Fruit fly (Drosophila melanogaster): Measurements from ENCODE around the gene CG5160.

The CG5160 gene

DNA sequence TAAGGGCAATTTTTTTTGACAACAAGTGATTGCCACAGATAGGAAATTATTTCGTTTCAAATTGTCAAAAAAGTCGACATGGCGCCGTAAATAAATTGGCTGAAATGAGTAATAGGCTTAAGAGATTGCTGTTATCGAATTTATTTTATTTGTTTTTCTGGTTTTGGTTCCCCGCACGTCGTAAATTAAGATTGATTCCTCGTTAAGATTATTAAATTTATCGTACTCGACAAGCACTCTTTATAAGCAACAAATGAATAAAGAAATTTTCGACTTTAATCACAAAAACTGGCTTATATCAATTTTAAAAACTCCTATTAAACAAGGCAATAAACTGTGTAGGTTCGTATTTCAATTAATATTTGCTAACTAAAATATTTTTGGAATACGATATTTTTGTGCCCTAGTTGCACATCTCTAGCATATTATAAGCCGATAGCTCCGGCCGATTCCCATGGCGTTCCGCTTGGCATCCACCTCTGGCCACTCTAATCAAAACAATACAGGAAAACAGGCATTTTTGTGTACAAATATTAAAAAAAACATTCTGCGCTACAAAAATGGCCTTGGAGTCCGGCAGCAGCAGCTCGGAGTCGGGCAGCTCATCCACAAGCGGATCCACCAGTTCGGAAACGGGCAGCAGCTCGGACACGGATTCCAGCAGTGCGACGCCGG, 13.5 kb upstream of the CG5160 start, which contains the start of gene chm:
Gene chm, plus strand, starts transcription at position 471 of the 675 bp plus-strand sequence.
- TF ChIP-seq CG17801 (GFP tag; optimal IDR thresholded peaks at IDR 0.05; ENCODE audit: partially characterized antibody): no peak

dm6 chr2L:7410609-7411008, 12.1 kb upstream of the CG5160 start, which contains the start of gene CG15818:
CG15818 (plus strand) TSS chr2L:7410909.
- no peak for TF ChIP-seq CG17801 (GFP tag; optimal IDR thresholded peaks at IDR 0.05; ENCODE audit: partially characterized antibody)

DNA sequence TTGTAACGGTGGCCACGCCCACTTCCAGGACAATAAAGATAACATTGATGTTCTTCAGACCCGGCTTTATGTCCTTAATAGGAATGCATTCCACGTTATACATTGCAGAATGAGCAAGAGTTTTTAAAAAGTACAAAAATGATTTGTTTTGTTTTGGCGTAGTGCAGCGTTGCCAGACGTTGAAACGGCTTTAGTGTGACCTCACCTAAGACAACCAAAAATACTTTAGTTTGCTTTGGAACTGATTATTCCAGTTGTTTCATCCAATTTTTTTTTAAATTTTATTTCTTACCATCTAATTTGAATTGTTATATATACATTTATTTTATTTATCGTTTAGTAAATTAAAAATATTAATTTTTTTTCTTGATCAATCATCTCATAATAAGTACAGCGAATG, 11.1 kb upstream of the CG5160 start, which contains the start of gene CG5181:
Gene CG5181, minus strand, starts transcription at position 208 of the 400 bp plus-strand sequence.
- no peak for TF ChIP-seq CG17801 (GFP tag; optimal IDR thresholded peaks at IDR 0.05; ENCODE audit: partially characterized antibody)

dm6 chr2L:7409007-7409406, 10.5 kb upstream of the CG5160 start:
- TF ChIP-seq CG17801 (GFP tag; optimal IDR thresholded peaks at IDR 0.05; ENCODE audit: partially characterized antibody): no peak

- TF ChIP-seq CG17801 (GFP tag; optimal IDR thresholded peaks at IDR 0.05; ENCODE audit: partially characterized antibody): no peak
Observed at dm6 chr2L:7407638-7408037, 9.1 kb upstream of the CG5160 start.

DNA sequence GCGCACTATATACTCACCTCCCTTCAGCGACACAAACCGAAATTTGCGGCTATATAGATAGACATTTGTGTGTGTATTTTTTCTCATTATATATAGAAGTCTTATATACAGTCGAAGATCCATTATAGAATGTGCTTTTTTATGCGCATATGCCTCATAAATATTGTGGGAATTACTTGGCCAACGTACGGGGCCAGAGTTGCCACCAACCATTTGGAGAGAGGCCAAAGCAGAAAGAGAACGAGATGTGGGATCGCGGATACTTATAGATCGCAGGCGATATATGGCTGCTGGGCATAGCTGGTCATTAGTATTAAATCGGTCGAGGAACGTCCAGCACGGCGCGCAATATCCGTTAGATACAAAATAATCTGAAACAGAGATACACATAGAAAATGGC, 6.4 kb upstream of the CG5160 start, which contains the start of gene CG5177:
Gene CG5177, plus strand, starts transcription at position 305 of the 400 bp plus-strand sequence.
- TF ChIP-seq CG17801 (GFP tag; optimal IDR thresholded peaks at IDR 0.05; ENCODE audit: partially characterized antibody): no peak

dm6 chr2L:7401627-7402026, 3.1 kb upstream of the CG5160 start:
- no peak for TF ChIP-seq CG17801 (GFP tag; optimal IDR thresholded peaks at IDR 0.05; ENCODE audit: partially characterized antibody)

- no peak for TF ChIP-seq CG17801 (GFP tag; optimal IDR thresholded peaks at IDR 0.05; ENCODE audit: partially characterized antibody)
Observed at dm6 chr2L:7401025-7401424, 2.5 kb upstream of the CG5160 start, which contains the start of gene CG5171. CG5171 (plus strand) TSS chr2L:7401335.

dm6 chr2L:7397746-7398145, 804 bp downstream of the CG5160 start:
- TF ChIP-seq CG17801 (GFP tag; optimal IDR thresholded peaks at IDR 0.05; ENCODE audit: partially characterized antibody): no peak

dm6 chr2L:7396962-7397361, 1.6 kb downstream of the CG5160 start:
- no peak for TF ChIP-seq CG17801 (GFP tag; optimal IDR thresholded peaks at IDR 0.05; ENCODE audit: partially characterized antibody)

- TF ChIP-seq CG17801 (GFP tag; optimal IDR thresholded peaks at IDR 0.05; ENCODE audit: partially characterized antibody): peak; percentile 65
Observed at dm6 chr2L:7395813-7396212, 2.7 kb downstream of the CG5160 start.

DNA sequence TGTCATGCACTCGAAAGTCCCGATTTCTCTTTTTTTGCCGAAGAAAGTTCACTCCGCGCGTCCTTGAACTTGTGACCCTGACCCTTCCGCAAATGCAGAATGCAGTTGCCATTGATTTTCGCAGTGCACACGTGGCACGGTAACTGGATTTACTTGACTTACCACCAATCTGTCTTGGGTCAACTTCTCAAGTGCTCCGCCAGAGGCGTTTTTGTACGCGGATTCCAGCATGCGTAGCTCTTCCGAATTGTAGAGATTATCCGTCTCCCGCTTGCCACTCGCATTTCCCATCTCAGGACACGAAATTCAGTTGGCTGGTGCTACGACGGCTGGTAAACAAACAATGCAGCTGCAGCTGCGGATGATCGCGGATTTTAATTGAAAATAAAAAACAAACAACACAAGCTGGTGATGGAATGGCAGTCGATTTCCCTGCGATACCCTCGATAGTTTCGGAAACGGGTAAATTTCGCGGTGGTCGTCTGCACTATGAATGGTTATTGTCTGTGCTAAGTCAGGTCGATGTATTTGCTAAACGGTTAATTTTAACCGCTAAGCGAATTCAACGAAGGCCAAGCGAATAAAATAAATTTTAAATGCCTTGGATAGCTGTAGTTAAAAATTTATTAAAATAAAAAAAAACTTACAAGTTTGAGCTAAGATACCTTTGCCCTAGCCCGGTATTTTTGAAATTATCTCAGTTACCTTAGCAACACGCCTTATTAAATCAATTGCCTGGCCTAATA, 10.6 kb downstream of the CG5160 start, which contains the start of the genes CG5149 and gudu:
Gene CG5149, minus strand, starts transcription at position 441 of the 746 bp plus-strand sequence.
Gene gudu, plus strand, starts transcription at position 696 of the 746 bp plus-strand sequence.
- TF ChIP-seq CG17801 (GFP tag; optimal IDR thresholded peaks at IDR 0.05; ENCODE audit: partially characterized antibody): no peak

- TF ChIP-seq CG17801 (GFP tag; optimal IDR thresholded peaks at IDR 0.05; ENCODE audit: partially characterized antibody): peak; percentile 42
Observed at dm6 chr2L:7386555-7387420, 11.8 kb downstream of the CG5160 start.

DNA sequence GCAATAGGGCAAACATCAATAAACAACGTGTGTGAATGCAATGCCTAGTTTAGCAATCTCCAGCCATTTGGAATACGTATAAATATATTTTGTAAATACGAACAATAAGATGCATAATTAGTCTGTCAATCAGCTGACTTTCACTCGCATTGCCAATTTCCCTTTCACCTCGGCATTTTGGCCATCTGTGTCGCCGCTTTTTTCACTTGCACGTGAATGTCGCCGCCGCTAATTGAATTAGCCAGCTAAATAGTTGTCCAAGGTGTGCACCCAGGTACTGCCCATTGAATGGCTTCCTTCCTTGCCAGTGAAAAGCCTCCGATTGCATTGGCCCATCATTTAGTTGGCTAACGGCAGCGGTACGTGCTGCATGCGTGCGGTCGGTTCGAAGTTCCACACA, 21.1 kb downstream of the CG5160 start, which contains the start of gene ninaC:
Gene ninaC, plus strand, starts transcription at position 301 of the 400 bp plus-strand sequence.
- no peak for TF ChIP-seq CG17801 (GFP tag; optimal IDR thresholded peaks at IDR 0.05; ENCODE audit: partially characterized antibody)

- TF ChIP-seq CG17801 (GFP tag; optimal IDR thresholded peaks at IDR 0.05; ENCODE audit: partially characterized antibody): no peak
Observed at dm6 chr2L:7376157-7376556, 22.4 kb downstream of the CG5160 start.

All from ovary, adult (tissue).